Fruit fly (Drosophila melanogaster) whole organism, embryonic: ENCODE data around the gene CG13360.

Source experiments
- Atf3 ChIP-seq: fragments of 200-800 bp; sonication (Bioruptor generic); optimal IDR thresholded peaks from 3 replicates; lab custom pipeline; 2016; ENCODE audit warnings: missing biosample characterization, missing genetic modification characterization
- BEAF-32 ChIP-seq: fragments of 200-800 bp; sonication (Bioruptor generic); optimal IDR thresholded peaks from 3 replicates; lab custom pipeline; 2017; ENCODE audit warnings: missing biosample characterization, missing genetic modification characterization, mild to moderate bottlenecking, moderate library complexity, missing genetic modification reagents
- CG10267 ChIP-seq: fragments of 200-800 bp; sonication (Bioruptor generic); optimal IDR thresholded peaks from 2 replicates; lab custom pipeline; 2018; ENCODE audit warnings: missing biosample characterization, mild to moderate bottlenecking, missing genetic modification characterization, moderate library complexity
- CG13123 ChIP-seq: fragments of 200-800 bp; sonication (Bioruptor generic); optimal IDR thresholded peaks from 2 replicates; lab custom pipeline; 2016; ENCODE audit warnings: missing biosample characterization, missing genetic modification characterization
- CG13624 ChIP-seq: fragments of 200-800 bp; sonication (Bioruptor generic); optimal IDR thresholded peaks from 2 replicates; lab custom pipeline; 2016; ENCODE audit warnings: missing biosample characterization, missing genetic modification characterization
- CG14667 ChIP-seq: fragments of 200-800 bp; sonication (Bioruptor generic); IDR thresholded peaks from 2 replicates; pipeline ENCODE4 v1.3.6; 2022; ENCODE audit warnings: missing biosample characterization, missing genetic modification characterization
- CG15601 ChIP-seq: fragments of 200-800 bp; sonication (Bioruptor generic); optimal IDR thresholded peaks from 3 replicates; lab custom pipeline; 2019; ENCODE audit warnings: missing biosample characterization, mild to moderate bottlenecking, missing genetic modification characterization, moderate library complexity
- CG1603 ChIP-seq: fragments of 200-800 bp; sonication (Bioruptor generic); optimal IDR thresholded peaks from 2 replicates; lab custom pipeline; 2019; ENCODE audit warnings: missing biosample characterization, mild to moderate bottlenecking, missing genetic modification characterization, moderate library complexity
- CG18262 ChIP-seq: fragments of 200-800 bp; optimal IDR thresholded peaks from 3 replicates; lab custom pipeline; 2019; ENCODE audit warnings: missing biosample characterization, mild to moderate bottlenecking, missing genetic modification characterization, moderate library complexity
- CG30403 ChIP-seq: fragments of 200-800 bp; sonication (Bioruptor generic); optimal IDR thresholded peaks from 3 replicates; lab custom pipeline; 2016; ENCODE audit warnings: missing biosample characterization, missing genetic modification characterization
- CG32532 ChIP-seq: fragments of 200-800 bp; sonication (Bioruptor generic); IDR thresholded peaks from 2 replicates; pipeline ENCODE4 v1.3.6; 2022; ENCODE audit warnings: missing biosample characterization, missing genetic modification characterization
- CG4730 ChIP-seq: fragments of 200-800 bp; sonication (Bioruptor generic); IDR thresholded peaks from 2 replicates; pipeline ENCODE4 v1.3.6; 2022; ENCODE audit warnings: missing biosample characterization, missing genetic modification characterization
- CG5245 ChIP-seq: fragments of 200-800 bp; sonication (Bioruptor generic); optimal IDR thresholded peaks from 3 replicates; lab custom pipeline; 2016; ENCODE audit warnings: missing biosample characterization, missing genetic modification characterization
- CG6689 ChIP-seq: fragments of 200-800 bp; sonication (Bioruptor generic); IDR thresholded peaks from 2 replicates; pipeline ENCODE4 v1.3.6; 2022; ENCODE audit warnings: missing biosample characterization, missing genetic modification characterization
- CG7839 ChIP-seq: fragments of 200-800 bp; sonication (Bioruptor generic); optimal IDR thresholded peaks from 3 replicates; lab custom pipeline; 2018; ENCODE audit warnings: missing biosample characterization, mild to moderate bottlenecking, missing genetic modification characterization, moderate library complexity
- CG7928 ChIP-seq: fragments of 200-800 bp; sonication (Bioruptor generic); optimal IDR thresholded peaks from 2 replicates; lab custom pipeline; 2017; ENCODE audit warnings: missing biosample characterization, mild to moderate bottlenecking, missing genetic modification characterization
- CG8290 ChIP-seq, 3 experiments: fragments of 200-800 bp; sonication (Bioruptor generic); optimal IDR thresholded peaks; 2 replicates each; lab custom pipeline; 2016 to 2019; ENCODE audit warnings: missing biosample characterization in 3 of 3, missing genetic modification characterization in 3 of 3, mild to moderate bottlenecking in 2 of 3, moderate library complexity in 1 of 3
- CG9797 ChIP-seq: fragments of 200-800 bp; sonication (Bioruptor generic); optimal IDR thresholded peaks from 3 replicates; lab custom pipeline; 2018; ENCODE audit warnings: missing biosample characterization, mild to moderate bottlenecking, missing genetic modification characterization
- CG9932 ChIP-seq: fragments of 200-800 bp; sonication (Bioruptor generic); IDR thresholded peaks from 2 replicates; pipeline ENCODE4 v1.3.6; 2022; ENCODE audit warnings: missing biosample characterization, missing genetic modification characterization
- Camta ChIP-seq: fragments of 200-800 bp; sonication (Bioruptor generic); optimal IDR thresholded peaks from 2 replicates; lab custom pipeline; 2016; ENCODE audit warnings: missing biosample characterization, missing genetic modification characterization
- Chrac-16 ChIP-seq: fragments of 200-800 bp; sonication (Bioruptor generic); optimal IDR thresholded peaks from 3 replicates; lab custom pipeline; 2016; ENCODE audit warnings: missing biosample characterization, missing genetic modification characterization
- CrebB ChIP-seq: fragments of 200-800 bp; sonication (Bioruptor generic); optimal IDR thresholded peaks from 3 replicates; lab custom pipeline; 2018; ENCODE audit warnings: missing biosample characterization, mild to moderate bottlenecking, missing genetic modification characterization
- E2f2 ChIP-seq: fragments of 200-800 bp; sonication (Bioruptor generic); IDR thresholded peaks from 2 replicates; pipeline ENCODE4 v1.3.6; 2022; ENCODE audit warnings: missing biosample characterization, missing genetic modification characterization
- Ets97D ChIP-seq: fragments of 200-800 bp; sonication (Bioruptor generic); optimal IDR thresholded peaks from 3 replicates; lab custom pipeline; 2016; ENCODE audit warnings: missing biosample characterization, missing genetic modification characterization
- Fer2 ChIP-seq: fragments of 200-800 bp; sonication (Bioruptor generic); optimal IDR thresholded peaks from 2 replicates; lab custom pipeline; 2018; ENCODE audit warnings: missing biosample characterization, mild to moderate bottlenecking, missing genetic modification characterization, moderate library complexity
- Myb ChIP-seq: fragments of 200-800 bp; sonication (Bioruptor generic); optimal IDR thresholded peaks from 2 replicates; lab custom pipeline; 2016; ENCODE audit warnings: missing biosample characterization, missing genetic modification characterization
- Opbp ChIP-seq: fragments of 200-800 bp; sonication (Bioruptor generic); IDR thresholded peaks from 3 replicates; pipeline ENCODE4 v1.3.6; 2022; ENCODE audit warnings: missing biosample characterization, missing genetic modification characterization; ENCODE audit not compliant: partially characterized antibody
- Rfx ChIP-seq: fragments of 200-800 bp; sonication (Bioruptor generic); IDR thresholded peaks from 2 replicates; pipeline ENCODE4 v1.3.6; 2022; ENCODE audit warnings: missing biosample characterization, missing genetic modification characterization
- Sin3A ChIP-seq: fragments of >200 bp; optimal IDR thresholded peaks from 2 replicates; lab custom pipeline; 2018
- Spps ChIP-seq: fragments of 200-800 bp; sonication (Bioruptor generic); optimal IDR thresholded peaks from 2 replicates; lab custom pipeline; 2018; ENCODE audit warnings: missing biosample characterization, mild to moderate bottlenecking, missing genetic modification characterization
- TFAM ChIP-seq: fragments of 200-800 bp; sonication (Bioruptor generic); optimal IDR thresholded peaks from 2 replicates; lab custom pipeline; 2017; ENCODE audit warnings: missing biosample characterization, missing genetic modification characterization, inconsistent platforms
- ase ChIP-seq: fragments of 200-800 bp; sonication (Bioruptor generic); IDR thresholded peaks from 3 replicates; pipeline ENCODE4 v1.3.6; 2022; ENCODE audit warnings: missing biosample characterization, missing genetic modification characterization
- chn ChIP-seq: fragments of 200-800 bp; sonication (Bioruptor generic); optimal IDR thresholded peaks from 2 replicates; lab custom pipeline; 2016; ENCODE audit warnings: missing biosample characterization, missing genetic modification characterization
- cwo ChIP-seq: fragments of 200-800 bp; sonication (Bioruptor generic); optimal IDR thresholded peaks from 3 replicates; lab custom pipeline; 2017; ENCODE audit warnings: missing biosample characterization, missing genetic modification characterization, mild to moderate bottlenecking, moderate library complexity, missing genetic modification reagents
- dm ChIP-seq: fragments of 200-800 bp; sonication (Bioruptor generic); optimal IDR thresholded peaks from 3 replicates; lab custom pipeline; 2016; ENCODE audit warnings: missing biosample characterization, missing genetic modification characterization
- hbn ChIP-seq: fragments of 200-800 bp; sonication (Bioruptor generic); IDR thresholded peaks from 2 replicates; pipeline ENCODE4 v1.3.6; 2022; ENCODE audit warnings: missing biosample characterization, missing genetic modification characterization; ENCODE audit not compliant: partially characterized antibody
- inv ChIP-seq: fragments of 200-800 bp; sonication (Bioruptor generic); IDR thresholded peaks from 2 replicates; pipeline ENCODE4 v1.3.6; 2022; ENCODE audit warnings: missing biosample characterization, missing genetic modification characterization; ENCODE audit not compliant: partially characterized antibody
- jigr1 ChIP-seq: fragments of 200-800 bp; sonication (Bioruptor generic); IDR thresholded peaks from 3 replicates; pipeline ENCODE4 v1.3.6; 2022; ENCODE audit warnings: missing biosample characterization, missing genetic modification characterization
- knrl ChIP-seq: fragments of 200-800 bp; sonication (Bioruptor generic); IDR thresholded peaks from 3 replicates; pipeline ENCODE4 v1.3.6; 2022; ENCODE audit warnings: missing biosample characterization, missing genetic modification characterization; ENCODE audit not compliant: partially characterized antibody
- lab ChIP-seq: fragments of 200-800 bp; sonication (Bioruptor generic); optimal IDR thresholded peaks from 3 replicates; lab custom pipeline; 2017; ENCODE audit warnings: missing biosample characterization, missing genetic modification characterization, mild to moderate bottlenecking, moderate library complexity, missing genetic modification reagents
- mam ChIP-seq: fragments of 200-800 bp; sonication (Bioruptor generic); optimal IDR thresholded peaks from 3 replicates; lab custom pipeline; 2016; ENCODE audit warnings: missing biosample characterization, missing genetic modification characterization
- nom ChIP-seq: fragments of 200-800 bp; sonication (Bioruptor generic); optimal IDR thresholded peaks from 2 replicates; lab custom pipeline; 2017; ENCODE audit warnings: missing biosample characterization, missing genetic modification characterization, mild to moderate bottlenecking, moderate library complexity, missing genetic modification reagents
- row ChIP-seq: fragments of 200-800 bp; sonication (Bioruptor generic); IDR thresholded peaks from 3 replicates; pipeline ENCODE4 v1.3.6; 2022; ENCODE audit warnings: missing biosample characterization, missing genetic modification characterization
- seq ChIP-seq: fragments of 200-800 bp; sonication (Bioruptor generic); IDR thresholded peaks from 2 replicates; pipeline ENCODE4 v1.3.6; 2022; ENCODE audit warnings: missing biosample characterization, missing genetic modification characterization
- sima ChIP-seq: fragments of 200-800 bp; sonication (Bioruptor generic); optimal IDR thresholded peaks from 2 replicates; lab custom pipeline; 2016; ENCODE audit warnings: missing biosample characterization, missing genetic modification characterization
- slp2 ChIP-seq: fragments of 200-800 bp; sonication (Bioruptor generic); optimal IDR thresholded peaks from 2 replicates; lab custom pipeline; 2016; ENCODE audit warnings: missing biosample characterization, missing genetic modification characterization
- trem ChIP-seq: fragments of 200-800 bp; optimal IDR thresholded peaks from 3 replicates; lab custom pipeline; 2019; ENCODE audit warnings: missing biosample characterization, mild to moderate bottlenecking, missing genetic modification characterization, moderate library complexity
- twi ChIP-seq: fragments of 200-800 bp; optimal IDR thresholded peaks from 2 replicates; lab custom pipeline; 2019; ENCODE audit warnings: missing biosample characterization, mild to moderate bottlenecking, missing genetic modification characterization, moderate library complexity
- tx ChIP-seq: fragments of 200-800 bp; sonication (Bioruptor generic); optimal IDR thresholded peaks from 2 replicates; lab custom pipeline; 2016; ENCODE audit warnings: missing biosample characterization, missing genetic modification characterization

The CG13360 gene

dm6 chrX:801157-801872 is 11.4 kb upstream of the CG13360 start, which contains the start of gene Rbf:
Rbf (minus strand) TSS chrX:801479.
- TF ChIP-seq CG7928 (GFP tag; lab: Kevin White, UChicago), result peak; percentile 1
- 0 out of 3 replicates have a peak, but pooled peaks have one; percentile 35 for TF ChIP-seq Opbp (GFP tag; lab: Robert Waterston, UW)
- TF ChIP-seq CG32532 (GFP tag; lab: Robert Waterston, UW), result no peak
- TF ChIP-seq CG1603 (tag; lab: Kevin White, UChicago), result peak; percentile 62
- peak; percentile 81 for TF ChIP-seq CG9797 (GFP tag; lab: Kevin White, UChicago)
- no peak for TF ChIP-seq CG18262 (tag; lab: Kevin White, UChicago)
- no peak for TF ChIP-seq Spps (tag; lab: Kevin White, UChicago)
- no peak for TF ChIP-seq CG4730 (GFP tag; lab: Robert Waterston, UW)
- 0 out of 3 replicates have a peak, but pooled peaks have one; percentile 19 for TF ChIP-seq row (GFP tag; lab: Robert Waterston, UW)
- no peak for TF ChIP-seq Fer2 (tag; lab: Kevin White, UChicago)
- TF ChIP-seq CrebB, result no peak
- TF ChIP-seq sima, result no peak
- TF ChIP-seq CG15601 (tag; lab: Kevin White, UChicago), result no peak
- TF ChIP-seq Rfx (GFP tag; lab: Robert Waterston, UW), result peak; percentile 32; the same call in 1 of the 2 replicates
- TF ChIP-seq lab, result no peak
- no peak for TF ChIP-seq CG13123 (GFP tag; lab: Kevin White, UChicago)
- TF ChIP-seq Myb (GFP tag; lab: Kevin White, UChicago), result peak; percentile 77
- TF ChIP-seq tx (GFP tag; lab: Kevin White, UChicago), result no peak
- peak; percentile 11 for TF ChIP-seq Chrac-16
- TF ChIP-seq CG6689, result no peak
- TF ChIP-seq mam (GFP tag; lab: Kevin White, UChicago), result peak; percentile 26
- TF ChIP-seq CG5245 (GFP tag; lab: Kevin White, UChicago), result no peak
- no peak for TF ChIP-seq Camta
- no peak for TF ChIP-seq seq (GFP tag; lab: Robert Waterston, UW)
- TF ChIP-seq BEAF-32 (GFP tag; lab: Kevin White, UChicago), result peak; percentile 79
- no peak for TF ChIP-seq chn (GFP tag; lab: Kevin White, UChicago)
- TF ChIP-seq knrl (GFP tag; lab: Robert Waterston, UW), result peak; percentile 61; the same call in 2 of the 3 replicates
- TF ChIP-seq CG10267 (tag; lab: Kevin White, UChicago), result peak; percentile 94
- peak; percentile 33 for TF ChIP-seq CG13624
- no peak for TF ChIP-seq jigr1 (GFP tag; lab: Robert Waterston, UW)
- TF ChIP-seq twi (tag; lab: Kevin White, UChicago), result no peak
- TF ChIP-seq CG7839 (tag; lab: Kevin White, UChicago), result no peak
- no peak for TF ChIP-seq Atf3 (GFP tag; lab: Kevin White, UChicago)
- no peak for TF ChIP-seq cwo (GFP tag; lab: Kevin White, UChicago)
- peak; percentile 32 for TF ChIP-seq inv (GFP tag; lab: Robert Waterston, UW)
- TF ChIP-seq CG30403 (GFP tag; lab: Kevin White, UChicago), result peak; percentile 1
- TF ChIP-seq Ets97D (GFP tag; lab: Kevin White, UChicago), result peak; percentile 41
- no peak for TF ChIP-seq CG14667 (GFP tag; lab: Robert Waterston, UW)
- TF ChIP-seq trem (tag; lab: Kevin White, UChicago), result peak; percentile 32
- TF ChIP-seq TFAM (GFP tag; lab: Kevin White, UChicago), result no peak
- no peak for TF ChIP-seq CG8290 (GFP tag; optimal IDR thresholded peaks at IDR 0.05; lab: Kevin White, UChicago)
- TF ChIP-seq CG8290 (tag; optimal IDR thresholded peaks at IDR 0.05; lab: Kevin White, UChicago), result peak in 1 of 2 experiments; percentile 16
- TF ChIP-seq Sin3A (lab: Kevin White, UChicago), result peak; percentile 95
- TF ChIP-seq dm (GFP tag; lab: Kevin White, UChicago), result peak; percentile 25
- TF ChIP-seq slp2 (GFP tag; lab: Kevin White, UChicago), result no peak
- TF ChIP-seq hbn (GFP tag; lab: Robert Waterston, UW), result peak; percentile 35; the same call in 1 of the 2 replicates
- no peak for TF ChIP-seq ase (GFP tag; lab: Robert Waterston, UW)
- peak; percentile 36 for TF ChIP-seq CG9932 (GFP tag; lab: Robert Waterston, UW)
- no peak for TF ChIP-seq nom (GFP tag; lab: Kevin White, UChicago)
- peak; percentile 93 for TF ChIP-seq E2f2 (GFP tag; lab: Robert Waterston, UW)
